Worm (Caenorhabditis elegans): ENCODE results near the gene R08A2.7.

DNA sequence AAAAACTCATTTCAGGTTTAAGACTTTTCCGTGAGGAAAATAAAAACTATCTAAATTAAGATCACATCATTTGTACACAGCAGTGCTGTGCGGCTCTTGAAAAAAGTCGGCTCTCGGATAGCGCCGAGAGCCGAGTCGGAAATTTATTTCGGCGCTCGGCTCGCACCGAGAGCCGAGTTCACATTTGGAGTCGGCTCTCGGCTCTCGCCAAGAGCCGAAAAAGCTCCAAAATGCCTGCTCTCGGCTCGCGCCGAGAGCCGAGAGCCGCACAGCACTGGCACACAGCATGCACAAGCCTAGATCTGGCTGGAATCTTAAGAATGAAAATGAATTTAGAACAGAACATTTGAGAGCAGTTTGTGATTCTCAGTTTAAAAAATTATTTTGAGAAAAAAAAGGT is 23.9 kb downstream of the R08A2.7 start:
- TF ChIP-seq fkh-10 (GFP tag; optimal IDR thresholded peaks at IDR 0.05) = no peak
- no peak for TF ChIP-seq mec-3 (tag; optimal IDR thresholded peaks at IDR 0.05; ENCODE audit: borderline replicate concordance)
- no peak for TF ChIP-seq ceh-34 (tag; optimal IDR thresholded peaks at IDR 0.05)
- no peak for TF ChIP-seq elt-2 (tag; optimal IDR thresholded peaks at IDR 0.05)
- no peak for TF ChIP-seq pha-2 (tag; optimal IDR thresholded peaks at IDR 0.05)
- TF ChIP-seq dmd-4 (tag; optimal IDR thresholded peaks at IDR 0.05; ENCODE audit: borderline replicate concordance) = no peak
- no peak for TF ChIP-seq ceh-31 (tag; optimal IDR thresholded peaks at IDR 0.05)
